Worm (Caenorhabditis elegans) whole organism, L2 larva: ENCODE measurements around the gene R01E6.5.

Experiments
- C34F6.9 ChIP-seq: fragments of 150-350 bp; optimal IDR thresholded peaks from 2 replicates; lab custom pipeline; 2014; ENCODE audit warnings: missing biosample characterization, missing genetic modification characterization
- F13H6.1 ChIP-seq: sonication (generic microtip); optimal IDR thresholded peaks from 2 replicates; lab custom pipeline; 2016; ENCODE audit warnings: missing genetic modification characterization, missing compliant biosample characterization
- R02D3.7 ChIP-seq: fragments of 150-350 bp; optimal IDR thresholded peaks from 2 replicates; lab custom pipeline; 2014; ENCODE audit warnings: missing biosample characterization, missing genetic modification characterization
- alr-1 ChIP-seq: fragments of 150-350 bp; optimal IDR thresholded peaks from 2 replicates; lab custom pipeline; 2014; ENCODE audit warnings: missing biosample characterization, missing genetic modification characterization
- aly-2 ChIP-seq: fragments of 150-350 bp; optimal IDR thresholded peaks from 2 replicates; lab custom pipeline; 2014; ENCODE audit warnings: missing biosample characterization, missing genetic modification characterization
- blmp-1 ChIP-seq: sonication (generic microtip); optimal IDR thresholded peaks from 2 replicates; lab custom pipeline; 2017; ENCODE audit warnings: missing genetic modification characterization, mild to moderate bottlenecking, missing compliant biosample characterization, antibody characterized with exemption, moderate library complexity; ENCODE audit not compliant: insufficient read depth
- ceh-16 ChIP-seq: fragments of 150-350 bp; optimal IDR thresholded peaks from 2 replicates; lab custom pipeline; 2014; ENCODE audit warnings: missing biosample characterization, missing genetic modification characterization
- ceh-82 ChIP-seq: fragments of 150-350 bp; optimal IDR thresholded peaks from 2 replicates; lab custom pipeline; 2014; ENCODE audit warnings: missing biosample characterization, missing genetic modification characterization
- crh-2 ChIP-seq: sonication (generic microtip); optimal IDR thresholded peaks from 2 replicates; lab custom pipeline; 2017; ENCODE audit warnings: missing biosample characterization, missing genetic modification characterization
- elt-1 ChIP-seq: fragments of 150-350 bp; optimal IDR thresholded peaks from 2 replicates; lab custom pipeline; 2014; ENCODE audit warnings: missing biosample characterization, missing genetic modification characterization
- elt-3 ChIP-seq: sonication (generic microtip); optimal IDR thresholded peaks from 2 replicates; lab custom pipeline; 2017; ENCODE audit warnings: missing biosample characterization, missing genetic modification characterization
- fos-1 ChIP-seq: fragments of 150-350 bp; optimal IDR thresholded peaks from 2 replicates; lab custom pipeline; 2014; ENCODE audit warnings: missing biosample characterization, missing genetic modification characterization
- gmeb-1 ChIP-seq: fragments of 150-350 bp; optimal IDR thresholded peaks from 2 replicates; lab custom pipeline; 2014; ENCODE audit warnings: missing biosample characterization, missing genetic modification characterization
- lin-11 ChIP-seq: fragments of 150-350 bp; sonication (generic microtip); optimal IDR thresholded peaks from 2 replicates; lab custom pipeline; 2014; ENCODE audit warnings: missing biosample characterization, missing genetic modification characterization, inconsistent platforms, mixed read lengths
- lin-13 ChIP-seq: fragments of 150-350 bp; optimal IDR thresholded peaks from 2 replicates; lab custom pipeline; 2014; ENCODE audit warnings: missing biosample characterization, missing genetic modification reagents, missing genetic modification characterization
- lin-39 ChIP-seq: fragments of 150-350 bp; optimal IDR thresholded peaks from 2 replicates; lab custom pipeline; 2014; ENCODE audit warnings: missing biosample characterization, missing genetic modification reagents, missing genetic modification characterization
- lsy-2 ChIP-seq, 2 experiments: fragments of 150-350 bp in 1 of 2; sonication (generic microtip) in 1 of 2; optimal IDR thresholded peaks; 2 replicates each; lab custom pipeline; 2014 to 2017; ENCODE audit warnings: missing biosample characterization in 2 of 2, missing genetic modification characterization in 2 of 2
- mab-5 ChIP-seq: fragments of 150-350 bp; optimal IDR thresholded peaks from 2 replicates; lab custom pipeline; 2014; ENCODE audit warnings: missing biosample characterization, missing genetic modification characterization
- mbf-1 ChIP-seq: sonication (generic microtip); optimal IDR thresholded peaks from 2 replicates; lab custom pipeline; 2017; ENCODE audit warnings: missing biosample characterization, missing genetic modification characterization
- mdl-1 ChIP-seq, 2 experiments: fragments of 150-350 bp in 1 of 2; sonication (generic microtip) in 1 of 2; optimal IDR thresholded peaks; 2 replicates each; lab custom pipeline; 2017; ENCODE audit warnings: missing biosample characterization in 2 of 2, missing genetic modification characterization in 2 of 2
- nhr-10 ChIP-seq: sonication (generic microtip); optimal IDR thresholded peaks from 2 replicates; lab custom pipeline; 2017; ENCODE audit warnings: missing biosample characterization, missing genetic modification characterization
- nhr-11 ChIP-seq: fragments of 150-350 bp; optimal IDR thresholded peaks from 2 replicates; lab custom pipeline; 2014; ENCODE audit warnings: missing biosample characterization, missing genetic modification characterization
- nhr-12 ChIP-seq: fragments of 150-350 bp; optimal IDR thresholded peaks from 2 replicates; lab custom pipeline; 2014; ENCODE audit warnings: missing biosample characterization, missing genetic modification characterization
- nhr-129 ChIP-seq: fragments of 150-350 bp; optimal IDR thresholded peaks from 2 replicates; lab custom pipeline; 2014; ENCODE audit warnings: missing biosample characterization, missing genetic modification characterization
- nhr-21 ChIP-seq: fragments of 150-350 bp; optimal IDR thresholded peaks from 2 replicates; lab custom pipeline; 2014; ENCODE audit warnings: missing biosample characterization, missing genetic modification characterization
- nhr-23 ChIP-seq: fragments of 150-350 bp; optimal IDR thresholded peaks from 2 replicates; lab custom pipeline; 2014; ENCODE audit warnings: missing biosample characterization, missing genetic modification reagents, missing genetic modification characterization
- nhr-237 ChIP-seq: fragments of 150-350 bp; optimal IDR thresholded peaks from 2 replicates; lab custom pipeline; 2014; ENCODE audit warnings: missing biosample characterization, missing genetic modification characterization
- nhr-25 ChIP-seq: fragments of 150-350 bp; sonication (generic microtip); optimal IDR thresholded peaks from 3 replicates; lab custom pipeline; 2014; ENCODE audit warnings: missing biosample characterization, missing genetic modification characterization
- nhr-77 ChIP-seq: fragments of 150-350 bp; optimal IDR thresholded peaks from 2 replicates; lab custom pipeline; 2014; ENCODE audit warnings: missing biosample characterization, missing genetic modification characterization
- sem-4 ChIP-seq: fragments of 150-350 bp; optimal IDR thresholded peaks from 2 replicates; lab custom pipeline; 2014; ENCODE audit warnings: missing biosample characterization, missing genetic modification reagents, missing genetic modification characterization
- skn-1 ChIP-seq: sonication (generic microtip); optimal IDR thresholded peaks from 2 replicates; lab custom pipeline; 2017; ENCODE audit warnings: missing biosample characterization, missing genetic modification characterization
- sma-3 ChIP-seq: sonication (generic microtip); optimal IDR thresholded peaks from 2 replicates; lab custom pipeline; 2016; ENCODE audit warnings: missing genetic modification reagents, missing genetic modification characterization, missing compliant biosample characterization
- sma-9 ChIP-seq, 2 experiments: fragments of 150-350 bp in 1 of 2; sonication (generic microtip) in 1 of 2; optimal IDR thresholded peaks; 2 replicates each; lab custom pipeline; 2014 to 2016; ENCODE audit warnings: missing genetic modification characterization in 2 of 2, mild to moderate bottlenecking in 1 of 2, missing biosample characterization in 1 of 2, missing compliant biosample characterization in 1 of 2, missing genetic modification reagents in 1 of 2, moderate library complexity in 1 of 2
- unc-39 ChIP-seq: fragments of 150-350 bp; optimal IDR thresholded peaks from 2 replicates; lab custom pipeline; 2014; ENCODE audit warnings: missing biosample characterization, missing genetic modification characterization
- unc-55 ChIP-seq: fragments of 150-350 bp; sonication (generic microtip); optimal IDR thresholded peaks from 3 replicates; lab custom pipeline; 2014; ENCODE audit warnings: missing biosample characterization, missing genetic modification reagents, missing genetic modification characterization
- unc-62 ChIP-seq: fragments of 150-350 bp; optimal IDR thresholded peaks from 2 replicates; lab custom pipeline; 2014; ENCODE audit warnings: missing biosample characterization, missing genetic modification reagents, missing genetic modification characterization
- zag-1 ChIP-seq: fragments of 150-350 bp; optimal IDR thresholded peaks from 2 replicates; lab custom pipeline; 2014; ENCODE audit warnings: missing biosample characterization, missing genetic modification characterization
- ztf-4 ChIP-seq: fragments of 150-350 bp; optimal IDR thresholded peaks from 2 replicates; lab custom pipeline; 2014; ENCODE audit warnings: missing biosample characterization, missing genetic modification characterization

R01E6.5 gene

DNA sequence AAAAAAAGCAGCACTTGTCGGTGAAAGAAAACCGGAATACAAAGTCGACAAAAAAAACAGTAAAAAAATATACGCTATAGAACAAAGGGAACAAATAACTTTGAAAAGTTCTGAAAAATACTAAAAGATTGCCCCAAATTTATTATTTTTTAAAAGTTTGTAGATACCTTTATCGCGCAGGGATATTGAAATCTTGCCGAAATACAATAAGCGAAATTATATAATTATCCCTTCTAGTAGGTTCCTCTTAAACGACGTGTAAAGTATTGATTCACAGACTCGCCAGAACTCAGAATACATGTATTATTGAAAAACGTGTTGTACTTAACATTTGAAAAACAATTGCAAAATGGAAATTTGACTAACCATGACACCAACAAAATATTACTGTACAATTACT lies 22.5 kb upstream of the R01E6.5 start (continued):
- TF ChIP-seq R02D3.7 (tag; lab: Kevin White, UChicago) (peak; percentile 64), ztf-4 (peak; percentile 80), unc-55 (GFP tag; lab: Kevin White, UChicago) (peak; percentile 99), sem-4 (tag; lab: Kevin White, UChicago) (peak; percentile 94), nhr-12 (tag; lab: Kevin White, UChicago) (peak; percentile 52), nhr-21 (peak; percentile 96), nhr-129 (tag; lab: Kevin White, UChicago) (peak; percentile 95), unc-39 (tag; lab: Kevin White, UChicago) (no peak), nhr-25 (tag; lab: Kevin White, UChicago) (peak; percentile 89), skn-1 (tag; lab: Kevin White, UChicago) (peak; percentile 88), elt-3 (no peak), nhr-10 (tag; lab: Kevin White, UChicago) (peak; percentile 90), fos-1 (peak; percentile 82), F13H6.1 (peak; percentile 88), nhr-237 (tag; lab: Kevin White, UChicago) (peak; percentile 88), sma-3 (GFP tag; lab: Kevin White, UChicago) (peak; percentile 91), elt-1 (tag; lab: Kevin White, UChicago) (no peak), zag-1 (tag; lab: Kevin White, UChicago) (peak; percentile 45)
- TF ChIP-seq, all 48 proteins: peak for 35

DNA sequence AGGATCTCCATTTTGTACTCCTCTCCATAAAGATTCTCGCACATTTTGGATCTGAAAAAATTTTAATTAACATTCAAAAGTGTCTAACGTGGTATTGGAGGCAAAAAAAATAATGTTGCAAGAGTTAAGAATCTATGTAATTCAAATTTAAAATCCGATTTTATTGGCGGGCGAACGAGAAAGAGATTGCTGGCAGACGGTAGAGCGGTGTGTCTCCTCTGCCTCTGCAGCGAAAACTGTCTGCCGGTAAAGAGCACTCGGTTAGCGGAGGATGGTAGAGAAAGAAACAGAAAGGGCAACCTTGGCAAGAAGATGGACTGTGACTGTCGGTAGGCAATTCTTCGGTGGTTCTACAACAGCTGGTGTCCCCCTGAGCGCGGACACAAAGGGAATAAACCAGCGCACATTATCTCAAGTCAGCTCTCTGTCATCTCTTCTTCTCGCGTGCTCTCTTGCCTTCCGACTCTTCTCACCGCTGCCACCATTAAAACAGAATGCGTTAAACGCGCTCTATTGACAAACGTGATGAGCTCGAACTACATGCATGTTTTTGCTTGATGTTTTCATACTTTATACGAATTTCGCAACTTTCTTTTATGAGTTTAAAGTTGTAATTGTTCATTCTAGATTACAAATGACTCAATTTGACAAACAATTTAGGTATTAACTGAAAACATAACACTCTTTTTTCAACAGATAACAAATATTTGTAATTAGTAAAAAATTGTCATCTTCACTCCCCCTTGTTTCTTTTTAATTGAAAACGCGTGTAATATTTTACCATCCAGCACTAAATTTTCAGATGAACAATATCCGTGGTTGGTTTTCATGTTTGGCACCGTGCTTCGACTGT lies 17.8 kb upstream of the R01E6.5 start, which contains the start of the genes cdk-4 and F18H3.1:
Gene cdk-4, minus strand, starts transcription at position 51 of the 853 bp plus-strand sequence.
Gene F18H3.1, plus strand, starts transcription at position 803 of the 853 bp plus-strand sequence.
- TF ChIP-seq fos-1: peak; percentile 20
- TF ChIP-seq nhr-77 (tag; lab: Kevin White, UChicago): no peak
- TF ChIP-seq nhr-25 (tag; lab: Kevin White, UChicago): peak; percentile 23
- TF ChIP-seq sem-4 (tag; lab: Kevin White, UChicago): peak; percentile 52
- TF ChIP-seq nhr-10 (tag; lab: Kevin White, UChicago): no peak
- peak in 1 of 2 experiments; percentile 52 for TF ChIP-seq lsy-2 (tag; optimal IDR thresholded peaks at IDR 0.05; lab: Kevin White, UChicago)
- peak; percentile 94 for TF ChIP-seq unc-55 (GFP tag; lab: Kevin White, UChicago)
- TF ChIP-seq zag-1 (tag; lab: Kevin White, UChicago): peak; percentile 1
- peak; percentile 81 for TF ChIP-seq C34F6.9 (tag; lab: Kevin White, UChicago)
- peak; percentile 77 for TF ChIP-seq nhr-129 (tag; lab: Kevin White, UChicago)
- peak; percentile 15 for TF ChIP-seq F13H6.1
- TF ChIP-seq blmp-1 (tag; lab: Kevin White, UChicago): no peak
- TF ChIP-seq gmeb-1 (tag; lab: Kevin White, UChicago): no peak
- peak; percentile 29 for TF ChIP-seq ceh-16 (tag; lab: Kevin White, UChicago)
- peak; percentile 12 for TF ChIP-seq lin-13 (GFP tag; lab: Kevin White, UChicago)
- TF ChIP-seq crh-2 (tag; lab: Kevin White, UChicago): peak; percentile 56
- TF ChIP-seq sma-9 (GFP tag; optimal IDR thresholded peaks at IDR 0.05; lab: Kevin White, UChicago): no peak
- no peak for TF ChIP-seq sma-9 (tag; optimal IDR thresholded peaks at IDR 0.05; lab: Kevin White, UChicago)

DNA sequence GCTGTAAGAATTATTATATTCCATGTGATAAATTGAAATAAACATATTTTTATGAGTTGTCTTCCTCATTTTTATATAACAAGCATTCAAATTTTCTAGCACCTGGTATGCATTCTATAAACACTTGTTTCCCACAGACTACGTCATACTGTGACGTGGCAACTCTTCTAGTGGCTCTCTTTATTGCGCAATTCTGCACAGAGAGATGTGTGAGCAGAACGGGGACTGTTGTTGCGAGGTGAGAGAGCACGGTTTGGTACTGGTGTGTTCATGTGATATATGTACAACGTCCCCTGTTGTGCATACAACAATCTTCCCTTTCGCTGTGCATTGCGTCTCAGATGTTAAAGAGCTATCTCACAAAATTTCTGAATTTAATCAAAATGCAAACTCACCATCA lies 11.8 kb upstream of the R01E6.5 start:
- TF ChIP-seq unc-62: no peak
- TF ChIP-seq nhr-25 (tag; lab: Kevin White, UChicago): no peak
- no peak for TF ChIP-seq sma-3 (GFP tag; lab: Kevin White, UChicago)
- no peak for TF ChIP-seq nhr-11 (tag; lab: Kevin White, UChicago)
- TF ChIP-seq ceh-82 (tag; lab: Kevin White, UChicago): no peak
- no peak for TF ChIP-seq mbf-1 (tag; lab: Kevin White, UChicago)
- no peak for TF ChIP-seq mdl-1 (tag; optimal IDR thresholded peaks at IDR 0.05; lab: Kevin White, UChicago)
- TF ChIP-seq skn-1 (tag; lab: Kevin White, UChicago): no peak
- no peak for TF ChIP-seq sma-9 (GFP tag; optimal IDR thresholded peaks at IDR 0.05; lab: Kevin White, UChicago)
- TF ChIP-seq sma-9 (tag; optimal IDR thresholded peaks at IDR 0.05; lab: Kevin White, UChicago): no peak
- no peak for TF ChIP-seq ztf-4
- no peak for TF ChIP-seq mab-5 (tag; lab: Kevin White, UChicago)
- no peak for TF ChIP-seq aly-2 (tag; lab: Kevin White, UChicago)
- TF ChIP-seq sem-4 (tag; lab: Kevin White, UChicago): no peak
- no peak for TF ChIP-seq unc-39 (tag; lab: Kevin White, UChicago)
- no peak for TF ChIP-seq C34F6.9 (tag; lab: Kevin White, UChicago)
- TF ChIP-seq lin-11 (tag; lab: Kevin White, UChicago): no peak
- TF ChIP-seq alr-1 (tag; lab: Kevin White, UChicago): no peak
- no peak for TF ChIP-seq lin-39 (tag; lab: Kevin White, UChicago)
- no peak for TF ChIP-seq nhr-23
- no peak for TF ChIP-seq nhr-21
- TF ChIP-seq, all 48 proteins: peak for 0
